Fruit fly (Drosophila melanogaster) whole organism, prepupa: Measurements from ENCODE around the gene bark.

Source experiments
- Blimp-1 ChIP-seq: fragments of 200-800 bp; sonication (Bioruptor generic); optimal IDR thresholded peaks from 3 replicates; lab custom pipeline; 2017; ENCODE audit warnings: missing biosample characterization, missing genetic modification characterization, mild to moderate bottlenecking, moderate library complexity, missing genetic modification reagents
- CG10631 ChIP-seq: fragments of 200-800 bp; sonication (Bioruptor generic); optimal IDR thresholded peaks from 2 replicates; lab custom pipeline; 2016; ENCODE audit warnings: missing biosample characterization, missing genetic modification characterization
- CG10669 ChIP-seq: fragments of 200-800 bp; sonication (Bioruptor generic); optimal IDR thresholded peaks from 3 replicates; lab custom pipeline; 2018; ENCODE audit warnings: missing biosample characterization, mild to moderate bottlenecking, missing genetic modification characterization, moderate library complexity
- CG11762 ChIP-seq: fragments of 200-800 bp; sonication (Bioruptor generic); optimal IDR thresholded peaks from 3 replicates; lab custom pipeline; 2016; ENCODE audit warnings: missing biosample characterization, missing genetic modification characterization; ENCODE audit not compliant: insufficient read depth
- CG15336 ChIP-seq: fragments of 200-800 bp; sonication (Bioruptor generic); IDR thresholded peaks from 2 replicates; pipeline ENCODE4 v1.3.6; 2022; ENCODE audit warnings: missing biosample characterization, missing genetic modification characterization
- CG1621 ChIP-seq: fragments of 200-800 bp; sonication (Bioruptor generic); optimal IDR thresholded peaks from 3 replicates; lab custom pipeline; 2018; ENCODE audit warnings: missing biosample characterization, mild to moderate bottlenecking, missing genetic modification characterization
- CG16779 ChIP-seq: fragments of 200-800 bp; sonication (Bioruptor generic); optimal IDR thresholded peaks from 3 replicates; lab custom pipeline; 2017; ENCODE audit warnings: missing biosample characterization, mild to moderate bottlenecking, missing genetic modification characterization
- CG32006 ChIP-seq: fragments of 200-800 bp; sonication (Bioruptor generic); optimal IDR thresholded peaks from 3 replicates; lab custom pipeline; 2017; ENCODE audit warnings: missing biosample characterization, mild to moderate bottlenecking, missing genetic modification characterization
- CG34406 ChIP-seq: fragments of 200-800 bp; sonication (Bioruptor generic); optimal IDR thresholded peaks from 3 replicates; lab custom pipeline; 2016; ENCODE audit warnings: missing biosample characterization, missing genetic modification characterization
- CG3919 ChIP-seq: fragments of 200-800 bp; sonication (Bioruptor generic); optimal IDR thresholded peaks from 3 replicates; lab custom pipeline; 2016; ENCODE audit warnings: missing biosample characterization, missing genetic modification characterization
- CG6276 ChIP-seq: fragments of 200-800 bp; sonication (Bioruptor generic); optimal IDR thresholded peaks from 2 replicates; lab custom pipeline; 2017; ENCODE audit warnings: missing biosample characterization, mild to moderate bottlenecking, missing genetic modification characterization
- CG6808 ChIP-seq: fragments of 200-800 bp; sonication (Bioruptor generic); optimal IDR thresholded peaks from 3 replicates; lab custom pipeline; 2017; ENCODE audit warnings: missing biosample characterization, missing genetic modification characterization, mild to moderate bottlenecking, moderate library complexity, missing genetic modification reagents
- CG6854 ChIP-seq: fragments of 200-800 bp; sonication (Bioruptor generic); optimal IDR thresholded peaks from 2 replicates; lab custom pipeline; 2017; ENCODE audit warnings: missing biosample characterization, mild to moderate bottlenecking, missing genetic modification characterization
- CG7368 ChIP-seq: fragments of 200-800 bp; sonication (Bioruptor generic); optimal IDR thresholded peaks from 3 replicates; lab custom pipeline; 2016; ENCODE audit warnings: missing biosample characterization, missing genetic modification characterization
- CG8119 ChIP-seq: fragments of 200-800 bp; sonication (Bioruptor generic); IDR thresholded peaks from 3 replicates; pipeline ENCODE4 v1.3.6; 2022; ENCODE audit warnings: missing biosample characterization, missing genetic modification characterization
- CG8632 ChIP-seq: fragments of 200-800 bp; sonication (Bioruptor generic); optimal IDR thresholded peaks from 3 replicates; lab custom pipeline; 2016; ENCODE audit warnings: missing biosample characterization, missing genetic modification characterization
- Eip75B ChIP-seq: fragments of 200-800 bp; sonication (Bioruptor generic); optimal IDR thresholded peaks from 3 replicates; lab custom pipeline; 2016; ENCODE audit warnings: missing biosample characterization, missing genetic modification characterization
- Eip78C ChIP-seq: fragments of 200-800 bp; sonication (Bioruptor generic); peaks from one replicate; lab custom pipeline; 2016; ENCODE audit warnings: missing biosample characterization, missing genetic modification characterization
- Eip93F ChIP-seq: fragments of 200-800 bp; sonication (Bioruptor generic); optimal IDR thresholded peaks from 2 replicates; lab custom pipeline; 2016; ENCODE audit warnings: missing biosample characterization, mild to moderate bottlenecking, missing genetic modification characterization
- Ets21C ChIP-seq: fragments of 200-800 bp; sonication (Bioruptor generic); optimal IDR thresholded peaks from 3 replicates; lab custom pipeline; 2016; ENCODE audit warnings: missing biosample characterization, missing genetic modification characterization
- Ets96B ChIP-seq: fragments of 200-800 bp; optimal IDR thresholded peaks from 2 replicates; lab custom pipeline; 2019; ENCODE audit warnings: missing biosample characterization, mild to moderate bottlenecking, missing genetic modification characterization, moderate library complexity
- Gug ChIP-seq: fragments of 200-800 bp; sonication (Bioruptor generic); IDR thresholded peaks from 2 replicates; pipeline ENCODE4 v1.3.6; 2022; ENCODE audit warnings: missing biosample characterization, missing genetic modification characterization
- Hr38 ChIP-seq: sonication (Bioruptor generic); optimal IDR thresholded peaks from 2 replicates; lab custom pipeline; 2016; ENCODE audit warnings: missing biosample characterization, missing genetic modification characterization
- Hr39 ChIP-seq: fragments of 200-800 bp; sonication (Bioruptor generic); optimal IDR thresholded peaks from 2 replicates; lab custom pipeline; 2016; ENCODE audit warnings: missing biosample characterization, missing genetic modification characterization
- Hr4 ChIP-seq: fragments of 200-800 bp; sonication (Bioruptor generic); optimal IDR thresholded peaks from 3 replicates; lab custom pipeline; 2016; ENCODE audit warnings: missing biosample characterization, missing genetic modification characterization
- Lpt ChIP-seq: fragments of 200-800 bp; sonication (Bioruptor generic); optimal IDR thresholded peaks from 3 replicates; lab custom pipeline; 2016; ENCODE audit warnings: missing biosample characterization, missing genetic modification characterization
- Met ChIP-seq: fragments of 200-800 bp; sonication (Bioruptor generic); optimal IDR thresholded peaks from 3 replicates; lab custom pipeline; 2016; ENCODE audit warnings: missing biosample characterization, missing genetic modification characterization
- OdsH ChIP-seq: fragments of 200-800 bp; sonication (Bioruptor generic); optimal IDR thresholded peaks from 3 replicates; lab custom pipeline; 2016; ENCODE audit warnings: missing biosample characterization, missing genetic modification characterization
- Smox ChIP-seq: fragments of 200-800 bp; sonication (Bioruptor generic); optimal IDR thresholded peaks from 3 replicates; lab custom pipeline; 2016; ENCODE audit warnings: missing biosample characterization, missing genetic modification characterization
- Sox14 ChIP-seq: fragments of 200-800 bp; sonication (Bioruptor generic); optimal IDR thresholded peaks from 3 replicates; lab custom pipeline; 2016; ENCODE audit warnings: missing biosample characterization, missing genetic modification characterization
- Sox15 ChIP-seq: fragments of 200-800 bp; sonication (Bioruptor generic); optimal IDR thresholded peaks from 3 replicates; lab custom pipeline; 2016; ENCODE audit warnings: missing biosample characterization, missing genetic modification characterization
- achi ChIP-seq: fragments of 200-800 bp; sonication (Bioruptor generic); optimal IDR thresholded peaks from 3 replicates; lab custom pipeline; 2016; ENCODE audit warnings: missing biosample characterization, missing genetic modification characterization
- acj6 ChIP-seq: fragments of 200-800 bp; sonication (Bioruptor generic); optimal IDR thresholded peaks from 3 replicates; lab custom pipeline; 2016; ENCODE audit warnings: missing biosample characterization, missing genetic modification characterization
- cyc ChIP-seq: fragments of 200-800 bp; sonication (Bioruptor generic); optimal IDR thresholded peaks from 3 replicates; lab custom pipeline; 2016; ENCODE audit warnings: missing biosample characterization, missing genetic modification characterization
- dac ChIP-seq: fragments of 200-800 bp; sonication (Bioruptor generic); optimal IDR thresholded peaks from 2 replicates; lab custom pipeline; 2017; ENCODE audit warnings: missing biosample characterization, mild to moderate bottlenecking, missing genetic modification characterization
- eg ChIP-seq: fragments of 200-800 bp; sonication (Bioruptor generic); IDR thresholded peaks from 3 replicates; pipeline ENCODE4 v1.3.6; 2022; ENCODE audit warnings: missing biosample characterization, missing genetic modification characterization
- esn ChIP-seq: fragments of 200-800 bp; sonication (Bioruptor generic); optimal IDR thresholded peaks from 2 replicates; lab custom pipeline; 2016; ENCODE audit warnings: missing biosample characterization, mild to moderate bottlenecking, missing genetic modification characterization, moderate library complexity
- lz ChIP-seq: fragments of 200-800 bp; sonication (Bioruptor generic); optimal IDR thresholded peaks from 3 replicates; lab custom pipeline; 2016; ENCODE audit warnings: missing biosample characterization, missing genetic modification characterization
- net ChIP-seq: fragments of 200-800 bp; sonication (Bioruptor generic); optimal IDR thresholded peaks from 3 replicates; lab custom pipeline; 2016; ENCODE audit warnings: missing biosample characterization, missing genetic modification characterization
- pdm3 ChIP-seq: fragments of 200-800 bp; sonication (Bioruptor generic); optimal IDR thresholded peaks from 3 replicates; lab custom pipeline; 2016; ENCODE audit warnings: missing biosample characterization, missing genetic modification characterization
- salr ChIP-seq, 2 experiments: fragments of 200-800 bp; sonication (Bioruptor generic); optimal IDR thresholded peaks; 3 replicates each; lab custom pipeline; 2016 to 2018; ENCODE audit warnings: missing biosample characterization in 2 of 2, missing genetic modification characterization in 2 of 2, mild to moderate bottlenecking in 1 of 2
- spab ChIP-seq: fragments of 200-800 bp; sonication (Bioruptor generic); optimal IDR thresholded peaks from 2 replicates; lab custom pipeline; 2017; ENCODE audit warnings: missing biosample characterization, mild to moderate bottlenecking, missing genetic modification characterization, missing genetic modification reagents
- ss ChIP-seq, 2 experiments: fragments of 200-800 bp; sonication (Bioruptor generic); optimal IDR thresholded peaks; 2 replicates in 1 of 2; 3 replicates in 1 of 2; lab custom pipeline; 2017 to 2018; ENCODE audit warnings: mild to moderate bottlenecking in 2 of 2, missing biosample characterization in 2 of 2, missing genetic modification characterization in 2 of 2, moderate library complexity in 1 of 2
- svp ChIP-seq: fragments of 200-800 bp; sonication (Bioruptor generic); peaks from one replicate; lab custom pipeline; 2016; ENCODE audit warnings: missing biosample characterization, missing genetic modification characterization
- vri ChIP-seq: fragments of 200-800 bp; sonication (Bioruptor generic); optimal IDR thresholded peaks from 3 replicates; lab custom pipeline; 2016; ENCODE audit warnings: missing biosample characterization, mild to moderate bottlenecking, missing genetic modification characterization

Gene bark

dm6 chr2L:3786246-3786645, 721 bp upstream of the bark start (continued):
- TF ChIP-seq CG10631 (GFP tag; lab: Kevin White, UChicago) = peak; percentile 28
- peak; percentile 64 for TF ChIP-seq Smox (GFP tag; lab: Kevin White, UChicago)
- TF ChIP-seq CG6276 (GFP tag; lab: Kevin White, UChicago) = no peak
- peak; percentile 28 for TF ChIP-seq Hr4 (GFP tag; lab: Kevin White, UChicago)
- TF ChIP-seq lz (GFP tag; lab: Kevin White, UChicago) = peak; percentile 86
- peak in 1 of 2 experiments; percentile 67 for TF ChIP-seq salr (GFP tag; optimal IDR thresholded peaks at IDR 0.05; lab: Kevin White, UChicago)
- TF ChIP-seq Lpt = no peak
- peak; percentile 77 for TF ChIP-seq Eip78C (GFP tag; lab: Kevin White, UChicago)
- TF ChIP-seq Met (GFP tag; lab: Kevin White, UChicago) = peak; percentile 75
- peak; percentile 40; the same call in 1 of the 3 replicates for TF ChIP-seq eg (GFP tag; lab: Robert Waterston, UW)
- no peak for TF ChIP-seq CG6854 (GFP tag; lab: Kevin White, UChicago)

- TF ChIP-seq Eip78C (GFP tag; lab: Kevin White, UChicago) = peak; percentile 53
- TF ChIP-seq Sox14 = peak; percentile 18
- no peak for TF ChIP-seq CG11762 (GFP tag; lab: Kevin White, UChicago)
- TF ChIP-seq vri (GFP tag; lab: Kevin White, UChicago) = peak; percentile 67
- TF ChIP-seq svp (GFP tag; lab: Kevin White, UChicago) = peak; percentile 22
- no peak for TF ChIP-seq CG32006 (GFP tag; lab: Kevin White, UChicago)
Observed at dm6 chr2L:3788150-3788549, 1.2 kb downstream of the bark start.

dm6 chr2L:3789290-3790067, 2.5 kb downstream of the bark start:
- no peak for TF ChIP-seq Lpt
- peak; percentile 12 for TF ChIP-seq net (GFP tag; lab: Kevin White, UChicago)
- TF ChIP-seq CG7368 = peak; percentile 43
- no peak for TF ChIP-seq CG6808 (GFP tag; lab: Kevin White, UChicago)
- TF ChIP-seq spab = no peak
- TF ChIP-seq CG16779 (tag; lab: Kevin White, UChicago) = no peak
- TF ChIP-seq Eip93F (GFP tag; lab: Kevin White, UChicago) = no peak
- peak; percentile 84 for TF ChIP-seq CG8119 (GFP tag; lab: Robert Waterston, UW)
- peak; percentile 76 for TF ChIP-seq esn (GFP tag; lab: Kevin White, UChicago)
- peak; percentile 59 for TF ChIP-seq CG34406 (GFP tag; lab: Kevin White, UChicago)
- no peak for TF ChIP-seq Ets21C
- peak; percentile 66 for TF ChIP-seq achi (GFP tag; lab: Kevin White, UChicago)
- TF ChIP-seq pdm3 (GFP tag; lab: Kevin White, UChicago) = no peak
- TF ChIP-seq CG6854 (GFP tag; lab: Kevin White, UChicago) = no peak
- no peak; the same call in none of the 3 replicates for TF ChIP-seq eg (GFP tag; lab: Robert Waterston, UW)
- no peak for TF ChIP-seq Eip75B (GFP tag; lab: Kevin White, UChicago)
- TF ChIP-seq Hr4 (GFP tag; lab: Kevin White, UChicago) = no peak
- TF ChIP-seq OdsH (GFP tag; lab: Kevin White, UChicago) = peak; percentile 73
- TF ChIP-seq acj6 = peak; percentile 73
- no peak for TF ChIP-seq CG3919 (GFP tag; lab: Kevin White, UChicago)
- TF ChIP-seq cyc (GFP tag; lab: Kevin White, UChicago) = peak; percentile 34
- peak; percentile 51 for TF ChIP-seq lz (GFP tag; lab: Kevin White, UChicago)
- TF ChIP-seq Ets96B (tag; lab: Kevin White, UChicago) = peak; percentile 34
- peak; percentile 64 for TF ChIP-seq CG10631 (GFP tag; lab: Kevin White, UChicago)
- TF ChIP-seq Sox14 = peak; percentile 9
- peak; percentile 69 for TF ChIP-seq svp (GFP tag; lab: Kevin White, UChicago)
- TF ChIP-seq Hr38 (GFP tag; lab: Kevin White, UChicago) = no peak
- TF ChIP-seq CG32006 (GFP tag; lab: Kevin White, UChicago) = peak; percentile 85
- peak; percentile 7 for TF ChIP-seq Sox15
- TF ChIP-seq Blimp-1 (GFP tag; lab: Kevin White, UChicago) = peak; percentile 34
- TF ChIP-seq CG1621 (tag; lab: Kevin White, UChicago) = no peak
- TF ChIP-seq salr (GFP tag; optimal IDR thresholded peaks at IDR 0.05; lab: Kevin White, UChicago) = no peak
- peak; percentile 81 for TF ChIP-seq CG15336 (GFP tag; lab: Robert Waterston, UW)
- TF ChIP-seq ss (GFP tag; optimal IDR thresholded peaks at IDR 0.05; lab: Kevin White, UChicago) = peak in 1 of 2 experiments; percentile 29
- peak; percentile 62 for TF ChIP-seq CG8632 (GFP tag; lab: Kevin White, UChicago)
- peak; percentile 54; the same call in 1 of the 2 replicates for TF ChIP-seq Gug (GFP tag; lab: Robert Waterston, UW)
- TF ChIP-seq dac = peak; percentile 22
- TF ChIP-seq CG10669 (GFP tag; lab: Kevin White, UChicago) = no peak
- no peak for TF ChIP-seq Hr39 (GFP tag; lab: Kevin White, UChicago)
